Worm (Caenorhabditis elegans): ENCODE measurements around the gene C31C9.7.

- TF ChIP-seq dao-5 (tag; optimal IDR thresholded peaks at IDR 0.05) (no peak), him-1 (tag; optimal IDR thresholded peaks at IDR 0.05) (no peak), W03F9.2 (tag; optimal IDR thresholded peaks at IDR 0.05) (no peak)
Observed at ce11 chrII:13668844-13669441, at the start of gene C31C9.7.

Measured in whole organism, L4/young adult.